Worm (Caenorhabditis elegans): ENCODE results near the gene C05D11.5.

DNA sequence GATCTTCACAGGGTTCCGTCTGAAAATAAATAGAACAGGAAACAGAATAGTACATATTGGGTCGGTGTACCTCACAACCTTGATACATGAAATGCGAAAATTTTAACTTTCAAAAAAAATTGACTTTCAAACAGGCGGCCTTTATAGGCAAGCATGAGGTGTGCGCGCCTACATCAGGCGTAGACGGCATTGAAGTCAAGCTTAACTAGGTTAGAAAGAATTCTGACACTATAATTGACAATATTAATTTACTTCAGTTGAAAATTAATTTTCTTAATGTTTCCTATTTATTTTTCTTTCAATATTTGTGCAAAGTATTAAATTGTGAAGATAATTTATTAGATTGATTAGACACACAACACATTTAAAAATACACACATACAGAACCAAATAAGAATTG, at the start of gene C05D11.5:
- no peak for TF ChIP-seq tbx-8 (GFP tag; optimal IDR thresholded peaks at IDR 0.05)
- TF ChIP-seq nhr-76 (tag; optimal IDR thresholded peaks at IDR 0.05): no peak
- TF ChIP-seq nhr-237 (tag; optimal IDR thresholded peaks at IDR 0.05): no peak
- no peak for TF ChIP-seq ham-2 (GFP tag; optimal IDR thresholded peaks at IDR 0.05)
- no peak for TF ChIP-seq pha-4 (tag; optimal IDR thresholded peaks at IDR 0.05)
- TF ChIP-seq sptf-1 (tag; optimal IDR thresholded peaks at IDR 0.05): no peak
- no peak for TF ChIP-seq lsy-2 (tag; optimal IDR thresholded peaks at IDR 0.05)
- no peak for TF ChIP-seq unc-39 (tag; optimal IDR thresholded peaks at IDR 0.05)
- TF ChIP-seq ceh-83 (GFP tag; optimal IDR thresholded peaks at IDR 0.05): no peak
- TF ChIP-seq blmp-1 (tag; optimal IDR thresholded peaks at IDR 0.05): no peak
- no peak for TF ChIP-seq nhr-12 (tag; optimal IDR thresholded peaks at IDR 0.05)
- TF ChIP-seq nhr-28 (tag; optimal IDR thresholded peaks at IDR 0.05): no peak

All from whole organism, mixed stage, embryonic.